Fruit fly (Drosophila melanogaster) whole organism, larva: Measurements from ENCODE around the gene spri.
A peak's percentile ranks its signal among the peaks of the same experiment; 100 is the strongest.
"Not testable (repeated sequence)": the region's sequence is repeated elsewhere in the genome, so short reads cannot be mapped to it uniquely, and the experiment has no call there.

ENCODE experiments used
- noc ChIP-seq: fragments of 200-800 bp; sonication (Bioruptor generic); optimal IDR thresholded peaks from 3 replicates; lab custom pipeline; 2019; ENCODE audit warnings: missing biosample characterization, mild to moderate bottlenecking, missing genetic modification characterization, moderate library complexity

The spri gene

DNA sequence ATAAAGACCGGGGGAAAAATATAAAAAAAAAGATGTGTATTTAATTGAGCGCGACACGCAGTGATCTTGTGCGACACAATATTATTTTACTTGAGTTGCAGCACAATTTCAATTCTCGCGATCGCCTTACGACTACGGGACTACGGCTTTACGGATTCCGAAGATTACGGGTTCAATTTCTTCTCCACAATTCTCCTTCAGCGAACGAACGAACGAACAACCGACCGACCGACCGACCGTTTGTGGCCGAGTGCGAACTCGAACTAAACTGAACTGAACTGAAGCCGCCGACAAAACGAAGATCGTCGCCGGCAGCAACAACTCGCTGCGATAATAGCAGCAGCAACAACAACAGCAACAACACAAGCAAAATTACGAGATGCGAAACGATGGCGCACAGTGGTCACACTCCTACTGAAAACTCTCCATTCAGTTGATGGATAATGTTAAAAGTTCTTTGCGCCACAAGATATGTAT, at the start of gene spri:
Gene spri (minus strand): TSS at position 265 of the 477 bp plus-strand sequence.
- peak; percentile 31 for TF ChIP-seq noc (tag; lab: Kevin White, UChicago)

- peak; percentile 15 for TF ChIP-seq noc (tag; lab: Kevin White, UChicago)
Measured at dm6 chrX:10628874-10629273, 43.7 kb upstream of the spri start.

- no peak for TF ChIP-seq noc (tag; lab: Kevin White, UChicago)
Measured at dm6 chrX:10627062-10627756, 42.0 kb upstream of the spri start, which contains the start of the genes CG9806 and X11Lbeta. Gene CG9806, minus strand, starts transcription at chrX:10627112. Gene X11Lbeta, plus strand, starts transcription at chrX:10627737.

dm6 chrX:10623125-10623524, 37.9 kb upstream of the spri start, which contains the start of gene Rab9Db:
Gene Rab9Db, minus strand, starts transcription at chrX:10623225.
- not testable (repeated sequence) for TF ChIP-seq noc (tag; lab: Kevin White, UChicago)

DNA sequence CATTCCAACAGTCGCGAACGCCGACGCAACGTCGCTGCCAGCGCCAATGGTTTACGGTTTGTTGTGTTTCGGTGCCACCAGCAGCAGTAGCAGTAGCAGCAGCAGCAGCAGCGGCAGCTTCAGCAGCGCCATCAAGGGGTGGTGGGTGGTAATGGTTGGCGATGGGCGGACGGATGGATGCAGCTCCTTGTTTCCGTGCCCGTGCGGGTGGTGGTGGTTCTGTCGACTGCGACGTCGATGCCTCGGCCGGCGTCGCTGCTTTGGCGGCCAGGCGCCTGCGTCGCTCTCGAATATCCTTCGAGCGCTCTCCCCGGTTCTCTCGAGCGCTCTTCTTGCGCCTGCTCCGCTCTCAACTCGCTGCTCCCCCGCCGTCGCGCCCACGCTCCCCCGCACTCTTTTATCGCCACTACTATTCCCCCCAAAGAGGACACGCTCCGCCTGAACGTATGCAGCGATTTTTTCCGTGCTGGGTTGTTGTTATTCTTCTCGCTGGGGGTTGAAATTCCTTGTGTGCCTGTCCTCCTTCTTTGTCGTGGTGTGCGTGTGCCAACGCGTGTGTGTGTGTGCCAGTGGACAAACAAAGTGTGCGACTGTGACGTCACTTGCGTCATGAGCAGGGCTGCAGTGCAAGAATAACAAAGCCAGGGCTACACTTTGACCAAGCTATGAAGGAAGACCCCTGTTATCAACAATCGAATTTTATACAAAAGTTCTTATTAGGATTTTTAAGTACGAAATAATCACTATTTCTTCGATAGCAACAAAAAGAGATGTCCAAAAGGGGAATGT, 36.2 kb upstream of the spri start:
- TF ChIP-seq noc (tag; lab: Kevin White, UChicago), result no peak

DNA sequence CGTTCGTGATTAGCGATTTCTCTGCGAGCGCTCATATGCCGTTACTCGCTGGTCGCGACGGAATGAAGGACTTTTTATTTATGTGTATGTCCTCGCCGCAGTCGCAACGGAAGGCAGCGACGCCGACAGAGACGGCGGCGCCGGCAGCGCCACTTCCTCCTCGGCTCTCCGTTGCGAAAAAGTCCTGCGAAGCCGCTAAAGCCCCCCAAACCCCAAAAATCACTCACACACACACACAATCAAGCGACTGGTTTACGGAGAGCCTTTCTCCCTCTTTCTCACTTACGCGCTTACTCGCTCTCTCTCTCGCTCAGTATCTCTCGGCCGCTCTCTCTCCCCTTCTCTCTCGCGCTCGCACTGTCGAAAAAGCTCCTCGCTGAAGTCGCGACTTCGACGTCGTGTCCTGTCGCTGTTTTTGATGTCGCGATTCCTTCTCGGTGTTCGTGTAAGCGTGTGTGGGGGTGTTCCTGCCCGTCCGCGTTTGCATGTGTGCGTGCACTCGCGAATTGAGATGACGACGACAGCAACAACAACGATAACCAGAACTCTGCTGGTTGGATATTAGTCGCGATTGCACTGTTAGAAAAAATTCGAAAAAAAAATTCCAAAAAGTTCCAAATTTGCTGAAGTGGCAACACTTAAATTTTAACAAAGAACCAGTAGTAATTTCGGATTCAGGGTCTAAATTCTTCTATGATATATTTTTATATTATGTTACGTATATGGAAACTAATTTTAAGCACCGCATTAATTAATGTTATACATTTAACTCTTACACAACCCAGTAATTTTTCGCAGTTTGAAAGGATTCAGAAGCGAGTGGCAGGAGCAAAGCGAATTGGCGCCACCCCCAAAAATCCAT, 35.2 kb upstream of the spri start, which contains the start of gene CG43347:
Gene CG43347 (minus strand): TSS at position 47 of the 862 bp plus-strand sequence.
- TF ChIP-seq noc (tag; lab: Kevin White, UChicago), result no peak

DNA sequence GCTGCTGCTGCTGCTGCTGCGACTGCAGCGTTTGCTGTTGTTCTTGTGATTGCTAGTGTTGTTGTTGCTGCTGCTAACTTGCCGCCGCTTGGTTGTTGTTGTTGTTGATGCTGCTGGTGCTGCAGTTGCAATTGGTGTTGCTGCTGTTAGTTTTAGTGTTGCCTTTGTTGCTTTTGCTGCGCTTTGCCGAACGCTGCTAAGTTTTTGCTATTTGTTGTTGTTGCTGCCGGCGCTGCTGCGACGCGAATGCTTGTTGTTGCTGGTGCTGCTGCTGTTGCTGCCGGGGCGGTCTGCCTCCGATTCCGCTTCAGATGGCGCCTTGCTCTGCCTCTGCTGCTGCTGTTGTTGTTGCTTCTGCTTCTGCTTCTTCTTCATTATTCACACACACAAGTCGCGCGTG, 33.3 kb upstream of the spri start:
- no peak for TF ChIP-seq noc (tag; lab: Kevin White, UChicago)

dm6 chrX:10615215-10615614, 30.0 kb upstream of the spri start:
- no peak for TF ChIP-seq noc (tag; lab: Kevin White, UChicago)

DNA sequence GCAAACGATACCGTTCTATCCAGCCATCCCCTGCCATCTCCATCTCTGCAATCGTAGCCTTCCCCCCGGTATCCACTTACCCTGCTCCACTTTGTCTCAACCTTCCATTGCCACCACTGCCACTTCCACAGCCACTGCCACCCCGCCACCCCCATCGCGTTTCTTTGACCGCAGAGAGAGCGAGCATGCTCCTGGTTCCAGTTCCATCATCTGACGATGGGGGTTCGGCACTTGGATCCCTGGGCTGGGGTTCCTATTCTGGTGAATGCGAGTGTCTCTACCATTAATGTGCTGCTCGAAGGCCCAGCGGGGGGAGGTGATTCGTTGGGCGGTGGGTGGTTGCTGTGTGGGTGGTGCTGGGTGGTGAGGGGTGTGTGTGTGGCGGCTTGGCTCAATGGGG, 28.3 kb upstream of the spri start:
- TF ChIP-seq noc (tag; lab: Kevin White, UChicago), result no peak

- TF ChIP-seq noc (tag; lab: Kevin White, UChicago), result no peak
Measured at dm6 chrX:10607629-10608028, 22.4 kb upstream of the spri start.

DNA sequence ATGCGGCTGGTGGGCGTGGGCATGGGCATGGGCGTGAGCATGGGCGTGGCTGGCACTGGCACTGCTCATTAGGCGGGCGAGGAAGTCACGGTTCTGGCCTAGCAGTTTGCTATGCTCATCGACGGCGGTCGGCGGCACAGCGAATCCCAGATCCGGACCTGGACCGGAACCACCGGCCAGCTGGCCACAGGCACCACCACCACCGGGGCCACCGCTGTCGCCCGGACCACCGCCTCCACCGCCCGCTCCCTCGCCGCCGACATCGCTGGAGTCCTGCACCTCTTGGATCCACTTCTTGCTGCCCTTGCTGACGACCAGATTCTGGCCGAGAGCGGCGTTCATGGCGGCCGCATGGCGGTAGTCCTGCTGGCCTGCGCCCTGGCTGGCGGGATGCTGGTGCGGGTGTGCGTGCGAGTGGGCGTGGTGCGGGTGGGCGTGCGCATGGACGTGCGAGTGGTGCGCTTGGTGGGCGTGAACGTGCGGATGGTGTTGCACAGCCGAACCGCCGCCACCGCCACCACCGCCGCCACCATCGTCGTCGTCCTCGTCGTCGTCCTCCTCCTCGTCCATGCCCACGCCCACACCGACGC, 21.8 kb upstream of the spri start:
- TF ChIP-seq noc (tag; lab: Kevin White, UChicago), result no peak

- TF ChIP-seq noc (tag; lab: Kevin White, UChicago), result no peak
Measured at dm6 chrX:10602057-10602764, 17.0 kb upstream of the spri start, which contains the start of gene CG1628. Gene CG1628, minus strand, starts transcription at chrX:10602714.

DNA sequence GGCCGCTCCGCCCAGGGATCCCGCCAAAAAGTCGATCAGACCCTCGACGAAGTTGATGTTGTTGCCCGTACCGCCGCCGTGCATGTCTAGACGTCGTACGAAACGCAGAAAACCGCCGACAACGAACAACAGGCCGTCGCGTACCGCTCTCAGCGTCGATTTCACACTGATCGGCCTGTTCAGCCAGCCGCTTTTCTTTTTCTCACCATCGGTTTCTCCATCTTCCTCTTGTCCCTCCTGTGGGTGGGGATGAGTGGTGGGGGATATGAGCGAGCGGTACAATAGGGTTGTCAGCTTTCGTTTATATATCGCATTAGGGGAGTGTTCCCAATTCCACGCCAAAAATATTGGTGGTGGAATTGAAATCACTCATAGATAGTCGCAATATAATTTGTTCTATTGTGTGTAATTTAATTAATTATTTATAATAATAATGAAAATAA, 16.3 kb upstream of the spri start:
- TF ChIP-seq noc (tag; lab: Kevin White, UChicago), result no peak

DNA sequence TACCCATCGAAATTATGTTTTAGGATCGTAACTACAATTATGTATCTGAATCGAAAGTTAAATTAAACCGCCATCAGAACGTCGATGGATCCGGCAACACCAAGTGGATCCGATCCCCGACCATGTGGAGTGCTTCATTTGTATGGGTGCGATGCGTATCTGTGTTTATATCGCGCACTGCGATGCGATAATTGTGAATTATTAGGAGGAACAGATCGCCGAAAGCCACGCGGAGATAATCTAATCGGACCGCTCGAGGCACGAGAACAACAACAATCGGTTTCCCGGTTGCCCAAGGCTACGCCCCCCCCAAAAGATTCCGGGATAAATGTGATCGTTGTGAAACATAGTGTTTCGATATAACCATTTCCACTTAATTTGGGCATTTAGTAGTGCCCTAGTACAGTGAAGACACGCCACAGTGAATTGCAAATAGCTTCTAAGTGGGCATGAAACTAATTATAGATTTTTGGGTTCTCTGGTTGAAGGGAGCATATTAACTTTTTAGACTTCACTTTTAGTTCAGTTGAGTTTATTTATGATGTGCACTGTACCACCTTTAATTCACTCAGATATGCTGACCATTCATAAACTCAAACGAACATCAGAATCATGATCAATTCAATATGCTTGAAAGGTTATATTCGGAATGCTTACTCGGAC, 15.2 kb upstream of the spri start:
- TF ChIP-seq noc (tag; lab: Kevin White, UChicago), result no peak
